Fruit fly (Drosophila melanogaster) whole organism, embryonic: ENCODE data around the gene CG6607.
A peak's percentile ranks its signal among the peaks of the same experiment; 100 is the strongest.

ENCODE experiments used
- Asciz ChIP-seq: fragments of 200-800 bp; sonication (Bioruptor generic); optimal IDR thresholded peaks from 2 replicates; lab custom pipeline; 2017; ENCODE audit warnings: missing biosample characterization, mild to moderate bottlenecking, missing genetic modification characterization, missing genetic modification reagents
- BtbVII ChIP-seq: fragments of 200-800 bp; sonication (Bioruptor generic); optimal IDR thresholded peaks from 3 replicates; lab custom pipeline; 2017; ENCODE audit warnings: missing biosample characterization, mild to moderate bottlenecking, missing genetic modification characterization
- CG10431 ChIP-seq: fragments of 200-800 bp; sonication (Bioruptor generic); optimal IDR thresholded peaks from 3 replicates; lab custom pipeline; 2018; ENCODE audit warnings: missing biosample characterization, mild to moderate bottlenecking, missing genetic modification characterization
- CG11093 ChIP-seq: fragments of 200-800 bp; sonication (Bioruptor generic); IDR thresholded peaks from 3 replicates; pipeline ENCODE4 v1.3.6; 2022; ENCODE audit warnings: missing biosample characterization, missing genetic modification characterization
- CG11560 ChIP-seq: fragments of 200-800 bp; sonication (Bioruptor generic); IDR thresholded peaks from 3 replicates; pipeline ENCODE4 v1.3.6; 2022; ENCODE audit warnings: missing biosample characterization, missing genetic modification characterization
- CG13296 ChIP-seq: fragments of 200-800 bp; sonication (Bioruptor generic); optimal IDR thresholded peaks from 3 replicates; lab custom pipeline; 2018; ENCODE audit warnings: missing biosample characterization, mild to moderate bottlenecking, missing genetic modification characterization
- CG15073 ChIP-seq: fragments of 200-800 bp; sonication (Bioruptor generic); optimal IDR thresholded peaks from 2 replicates; lab custom pipeline; 2016; ENCODE audit warnings: missing biosample characterization, missing genetic modification characterization
- CG16815 ChIP-seq: fragments of 200-800 bp; sonication (Bioruptor generic); optimal IDR thresholded peaks from 3 replicates; lab custom pipeline; 2017; ENCODE audit warnings: missing biosample characterization, mild to moderate bottlenecking, missing genetic modification characterization
- CG17829 ChIP-seq: fragments of 200-800 bp; optimal IDR thresholded peaks from 2 replicates; lab custom pipeline; 2019; ENCODE audit warnings: missing biosample characterization, mild to moderate bottlenecking, missing genetic modification characterization, moderate library complexity
- CG18011 ChIP-seq: fragments of 200-800 bp; sonication (Bioruptor generic); optimal IDR thresholded peaks from 2 replicates; lab custom pipeline; 2017; ENCODE audit warnings: missing biosample characterization, missing genetic modification characterization, mild to moderate bottlenecking, moderate library complexity, missing genotype
- CG2129 ChIP-seq: fragments of 200-800 bp; sonication (Bioruptor generic); IDR thresholded peaks from 2 replicates; pipeline ENCODE4 v1.3.6; 2022; ENCODE audit warnings: missing biosample characterization, missing genetic modification characterization; ENCODE audit not compliant: partially characterized antibody
- CG2678 ChIP-seq: fragments of 200-800 bp; sonication (Bioruptor generic); optimal IDR thresholded peaks from 3 replicates; lab custom pipeline; 2019; ENCODE audit warnings: missing biosample characterization, mild to moderate bottlenecking, missing genetic modification characterization, moderate library complexity
- CG31224 ChIP-seq: fragments of 200-800 bp; sonication (Bioruptor generic); IDR thresholded peaks from 2 replicates; pipeline ENCODE4 v1.3.6; 2022; ENCODE audit warnings: missing biosample characterization, missing genetic modification characterization
- CG31365 ChIP-seq: fragments of 200-800 bp; sonication (Bioruptor generic); optimal IDR thresholded peaks from 2 replicates; lab custom pipeline; 2018; ENCODE audit warnings: missing biosample characterization, mild to moderate bottlenecking, missing genetic modification characterization
- CG31388 ChIP-seq: fragments of 200-800 bp; sonication (Bioruptor generic); optimal IDR thresholded peaks from 2 replicates; lab custom pipeline; 2016; ENCODE audit warnings: missing biosample characterization, missing genetic modification characterization
- CG8359 ChIP-seq: fragments of 200-800 bp; sonication (Bioruptor generic); optimal IDR thresholded peaks from 2 replicates; lab custom pipeline; 2017; ENCODE audit warnings: missing biosample characterization, mild to moderate bottlenecking, missing genetic modification characterization, borderline replicate concordance
- Dad ChIP-seq: fragments of 200-800 bp; sonication (Bioruptor generic); optimal IDR thresholded peaks from 3 replicates; lab custom pipeline; 2016; ENCODE audit warnings: missing biosample characterization, missing genetic modification characterization
- Dref ChIP-seq: fragments of 200-800 bp; sonication (Bioruptor generic); IDR thresholded peaks from 2 replicates; pipeline ENCODE4 v1.3.6; 2022; ENCODE audit warnings: missing biosample characterization, missing genetic modification characterization
- ERR ChIP-seq: fragments of 200-800 bp; sonication (Bioruptor generic); optimal IDR thresholded peaks from 2 replicates; lab custom pipeline; 2016; ENCODE audit warnings: missing biosample characterization, missing genetic modification characterization
- Elba2 ChIP-seq: fragments of 200-800 bp; sonication (Bioruptor generic); optimal IDR thresholded peaks from 3 replicates; lab custom pipeline; 2016; ENCODE audit warnings: missing biosample characterization, missing genetic modification characterization
- Hr78 ChIP-seq, 2 experiments: fragments of 200-800 bp in 1 of 2; fragments of >200 bp in 1 of 2; sonication (Bioruptor generic) in 1 of 2; optimal IDR thresholded peaks; 2 replicates each; lab custom pipeline; 2017 to 2019; ENCODE audit warnings: missing biosample characterization in 2 of 2, missing genetic modification characterization in 2 of 2, mild to moderate bottlenecking in 1 of 2, moderate library complexity in 1 of 2
- Hsf ChIP-seq: fragments of 200-800 bp; sonication (Bioruptor generic); optimal IDR thresholded peaks from 3 replicates; lab custom pipeline; 2016; ENCODE audit warnings: missing biosample characterization, missing genetic modification characterization
- Lim3 ChIP-seq: fragments of 200-800 bp; sonication (Bioruptor generic); IDR thresholded peaks from 2 replicates; pipeline ENCODE4 v1.3.6; 2022; ENCODE audit warnings: missing biosample characterization, missing genetic modification characterization
- MESR4 ChIP-seq: fragments of 200-800 bp; sonication (Bioruptor generic); optimal IDR thresholded peaks from 2 replicates; lab custom pipeline; 2018; ENCODE audit warnings: missing biosample characterization, mild to moderate bottlenecking, missing genetic modification characterization, moderate library complexity
- Mes4 ChIP-seq: fragments of 200-800 bp; sonication (Bioruptor generic); optimal IDR thresholded peaks from 2 replicates; lab custom pipeline; 2016; ENCODE audit warnings: missing biosample characterization, missing genetic modification characterization
- Pdp1 ChIP-seq, 2 experiments: fragments of 200-800 bp; sonication (Bioruptor generic); optimal IDR thresholded peaks; 3 replicates each; lab custom pipeline; 2016; ENCODE audit warnings: missing biosample characterization in 2 of 2, missing genetic modification characterization in 2 of 2, mild to moderate bottlenecking in 1 of 2, moderate library complexity in 1 of 2
- Poxn ChIP-seq: fragments of 200-800 bp; sonication (Bioruptor generic); IDR thresholded peaks from 2 replicates; pipeline ENCODE4 v1.3.6; 2022; ENCODE audit warnings: missing biosample characterization, missing genetic modification characterization
- Xrp1 ChIP-seq: fragments of 200-800 bp; sonication (Bioruptor generic); IDR thresholded peaks from 2 replicates; pipeline ENCODE4 v1.3.6; 2022; ENCODE audit warnings: missing biosample characterization, missing genetic modification characterization
- ab ChIP-seq: fragments of 200-800 bp; sonication (Bioruptor generic); optimal IDR thresholded peaks from 2 replicates; lab custom pipeline; 2016; ENCODE audit warnings: missing biosample characterization, missing genetic modification characterization
- bigmax ChIP-seq: fragments of 200-800 bp; sonication (Bioruptor generic); optimal IDR thresholded peaks from 2 replicates; lab custom pipeline; 2018; ENCODE audit warnings: missing biosample characterization, mild to moderate bottlenecking, missing genetic modification characterization
- cato ChIP-seq: fragments of 200-800 bp; sonication (Bioruptor generic); optimal IDR thresholded peaks from 2 replicates; lab custom pipeline; 2016; ENCODE audit warnings: missing biosample characterization, missing genetic modification characterization, borderline replicate concordance
- dmrt11E ChIP-seq: fragments of 200-800 bp; sonication (Bioruptor generic); optimal IDR thresholded peaks from 3 replicates; lab custom pipeline; 2018; ENCODE audit warnings: missing biosample characterization, mild to moderate bottlenecking, missing genetic modification characterization, moderate library complexity
- en ChIP-seq: fragments of 200-800 bp; sonication (Bioruptor generic); optimal IDR thresholded peaks from 2 replicates; lab custom pipeline; 2016; ENCODE audit warnings: missing biosample characterization, missing genetic modification characterization
- eve ChIP-seq, 2 experiments: fragments of >200 bp; optimal IDR thresholded peaks; 2 replicates each; lab custom pipeline; 2017; ENCODE audit warnings: missing biosample characterization in 2 of 2, missing genetic modification characterization in 2 of 2
- fu2 ChIP-seq: fragments of 200-800 bp; sonication (Bioruptor generic); optimal IDR thresholded peaks from 2 replicates; lab custom pipeline; 2016; ENCODE audit warnings: missing biosample characterization, missing genetic modification characterization
- gsb-n ChIP-seq: fragments of 200-800 bp; sonication (Bioruptor generic); optimal IDR thresholded peaks from 3 replicates; lab custom pipeline; 2018; ENCODE audit warnings: missing biosample characterization, mild to moderate bottlenecking, missing genetic modification characterization
- insv ChIP-seq, 2 experiments: fragments of 200-800 bp; sonication (Bioruptor generic); optimal IDR thresholded peaks; 3 replicates each; lab custom pipeline; 2016 to 2018; ENCODE audit warnings: missing biosample characterization in 2 of 2, missing genetic modification characterization in 2 of 2
- odd ChIP-seq: fragments of 200-800 bp; sonication (Bioruptor generic); optimal IDR thresholded peaks from 2 replicates; lab custom pipeline; 2017; ENCODE audit warnings: missing biosample characterization, mild to moderate bottlenecking, missing genetic modification characterization
- onecut ChIP-seq: fragments of 200-800 bp; sonication (Bioruptor generic); IDR thresholded peaks from 2 replicates; pipeline ENCODE4 v1.3.6; 2022; ENCODE audit warnings: missing biosample characterization, missing genetic modification characterization
- pfk ChIP-seq: fragments of 200-800 bp; sonication (Bioruptor generic); optimal IDR thresholded peaks from 2 replicates; lab custom pipeline; 2018; ENCODE audit warnings: missing biosample characterization, mild to moderate bottlenecking, missing genetic modification characterization, moderate library complexity
- pita ChIP-seq: fragments of 200-800 bp; sonication (Bioruptor generic); optimal IDR thresholded peaks from 2 replicates; lab custom pipeline; 2017; ENCODE audit warnings: missing biosample characterization, mild to moderate bottlenecking, missing genetic modification characterization
- pros ChIP-seq: fragments of 200-800 bp; sonication (Bioruptor generic); optimal IDR thresholded peaks from 3 replicates; lab custom pipeline; 2019; ENCODE audit warnings: missing biosample characterization, mild to moderate bottlenecking, missing genetic modification characterization, moderate library complexity
- psq ChIP-seq: fragments of 200-800 bp; sonication (Bioruptor generic); optimal IDR thresholded peaks from 2 replicates; lab custom pipeline; 2017; ENCODE audit warnings: missing biosample characterization, missing genetic modification characterization
- run ChIP-seq: fragments of 200-800 bp; sonication (Bioruptor generic); optimal IDR thresholded peaks from 3 replicates; lab custom pipeline; 2018; ENCODE audit warnings: missing biosample characterization, mild to moderate bottlenecking, missing genetic modification characterization
- sens-2 ChIP-seq: fragments of 200-800 bp; sonication (Bioruptor generic); IDR thresholded peaks from 2 replicates; pipeline ENCODE4 v1.3.6; 2022; ENCODE audit warnings: missing biosample characterization, missing genetic modification characterization
- sisA ChIP-seq: fragments of 200-800 bp; sonication (Bioruptor generic); IDR thresholded peaks from 2 replicates; pipeline ENCODE4 v1.3.6; 2022; ENCODE audit warnings: missing biosample characterization, missing genetic modification characterization
- sqz ChIP-seq: fragments of 200-800 bp; sonication (Bioruptor generic); optimal IDR thresholded peaks from 3 replicates; lab custom pipeline; 2018; ENCODE audit warnings: missing biosample characterization, mild to moderate bottlenecking, missing genetic modification characterization
- ssp ChIP-seq: fragments of 200-800 bp; sonication (Bioruptor generic); IDR thresholded peaks from 2 replicates; pipeline ENCODE4 v1.3.6; 2022; ENCODE audit warnings: missing biosample characterization, missing genetic modification characterization
- tna ChIP-seq: fragments of 200-800 bp; sonication (Bioruptor generic); IDR thresholded peaks from 2 replicates; pipeline ENCODE4 v1.3.6; 2022; ENCODE audit warnings: missing biosample characterization, missing genetic modification characterization; ENCODE audit not compliant: partially characterized antibody

The CG6607 gene

dm6 chr3R:24543033-24543675 is 15.3 kb downstream of the CG6607 start (continued):
- TF ChIP-seq CG15073, result peak; percentile 51
- peak; percentile 47 for TF ChIP-seq en (GFP tag; lab: Kevin White, UChicago)
- peak; percentile 88 for TF ChIP-seq fu2 (GFP tag; lab: Kevin White, UChicago)
- TF ChIP-seq CG17829 (tag; lab: Kevin White, UChicago), result peak; percentile 82
- peak; percentile 92 for TF ChIP-seq sens-2 (GFP tag; lab: Robert Waterston, UW)
- TF ChIP-seq Hr78 (GFP tag; optimal IDR thresholded peaks at IDR 0.05; lab: Kevin White, UChicago), result peak in 1 of 2 experiments; percentile 70
- TF ChIP-seq odd (GFP tag; lab: Kevin White, UChicago), result no peak
- peak; percentile 35 for TF ChIP-seq Dref (GFP tag; lab: Robert Waterston, UW)
- TF ChIP-seq pros (GFP tag; lab: Kevin White, UChicago), result no peak
- peak; percentile 68 for TF ChIP-seq CG31388 (GFP tag; lab: Kevin White, UChicago)
- TF ChIP-seq pfk, result peak; percentile 30
- TF ChIP-seq ssp, result peak; percentile 82
- peak; percentile 89 for TF ChIP-seq Dad (GFP tag; lab: Kevin White, UChicago)
- peak; percentile 71 for TF ChIP-seq Mes4 (GFP tag; lab: Kevin White, UChicago)
- TF ChIP-seq BtbVII, result peak; percentile 77
- peak; percentile 91 for TF ChIP-seq Asciz (GFP tag; lab: Kevin White, UChicago)
- TF ChIP-seq CG31224 (GFP tag; lab: Robert Waterston, UW), result peak; percentile 89
- TF ChIP-seq sisA (GFP tag; lab: Robert Waterston, UW), result peak; percentile 95
- peak; percentile 75; the same call in 2 of the 3 replicates for TF ChIP-seq CG11560 (tag; lab: Robert Waterston, UW)
- TF ChIP-seq Pdp1 (GFP tag; optimal IDR thresholded peaks at IDR 0.05; lab: Kevin White, UChicago), result peak; percentile 88 to 89
- peak; percentile 86 for TF ChIP-seq CG11093 (GFP tag; lab: Robert Waterston, UW)
- peak; percentile 92 for TF ChIP-seq CG13296 (GFP tag; lab: Kevin White, UChicago)
- TF ChIP-seq CG10431 (GFP tag; lab: Kevin White, UChicago), result peak; percentile 68
- TF ChIP-seq ab (GFP tag; lab: Kevin White, UChicago), result peak; percentile 74
- peak; percentile 83 for TF ChIP-seq CG18011 (GFP tag; lab: Kevin White, UChicago)
- TF ChIP-seq ERR, result peak; percentile 78
- no peak; the same call in 1 of the 2 replicates for TF ChIP-seq onecut (GFP tag; lab: Robert Waterston, UW)
- TF ChIP-seq CG16815 (GFP tag; lab: Kevin White, UChicago), result peak; percentile 73
- TF ChIP-seq insv (GFP tag; optimal IDR thresholded peaks at IDR 0.05; lab: Kevin White, UChicago), result peak in 1 of 2 experiments; percentile 46
- TF ChIP-seq CG2129, result no peak
- TF ChIP-seq psq (GFP tag; lab: Kevin White, UChicago), result peak; percentile 76
- TF ChIP-seq cato (GFP tag; lab: Kevin White, UChicago), result peak; percentile 75
- TF ChIP-seq run (tag; lab: Kevin White, UChicago), result peak; percentile 80
- peak; percentile 44 for TF ChIP-seq CG8359
- no peak for TF ChIP-seq eve (GFP tag; optimal IDR thresholded peaks at IDR 0.05; lab: Kevin White, UChicago)
- peak; percentile 95 for TF ChIP-seq Hsf (GFP tag; lab: Kevin White, UChicago)
- TF ChIP-seq sqz (GFP tag; lab: Kevin White, UChicago), result no peak
- TF ChIP-seq gsb-n (tag; lab: Kevin White, UChicago), result no peak
- peak; percentile 73 for TF ChIP-seq Poxn (GFP tag; lab: Robert Waterston, UW)
- no peak for TF ChIP-seq bigmax (GFP tag; lab: Kevin White, UChicago)
- TF ChIP-seq Lim3 (GFP tag; lab: Robert Waterston, UW), result peak; percentile 80
- peak; percentile 94 for TF ChIP-seq CG2678
- peak; percentile 32 for TF ChIP-seq MESR4 (GFP tag; lab: Kevin White, UChicago)
- peak; percentile 92 for TF ChIP-seq Xrp1 (GFP tag; lab: Robert Waterston, UW)
- TF ChIP-seq tna, result no peak
- no peak for TF ChIP-seq Elba2 (GFP tag; lab: Kevin White, UChicago)
- TF ChIP-seq pita (GFP tag; lab: Kevin White, UChicago), result no peak
- TF ChIP-seq CG31365, result peak; percentile 46
- peak; percentile 44 for TF ChIP-seq dmrt11E (tag; lab: Kevin White, UChicago)
